Worm (Caenorhabditis elegans) whole organism, young adult: ENCODE data around the gene ugt-36.

Source experiments
- B0019.2 ChIP-seq: fragments of 200-800 bp; sonication (Bioruptor generic); conservative IDR thresholded peaks from 2 replicates; pipeline ENCODE4 v1.3.6; 2022; ENCODE audit warnings: missing genetic modification reagents, missing genetic modification characterization, missing compliant biosample characterization
- B0261.1 ChIP-seq: sonication (generic microtip); optimal IDR thresholded peaks from 2 replicates; lab custom pipeline; 2016; ENCODE audit warnings: mild to moderate bottlenecking, missing genetic modification characterization, moderate library complexity, missing compliant biosample characterization
- B0336.3 ChIP-seq: fragments of 200-800 bp; sonication (Bioruptor generic); IDR thresholded peaks from 2 replicates; pipeline ENCODE4 v1.3.6; 2022; ENCODE audit warnings: missing genetic modification characterization, missing compliant biosample characterization
- C17E4.6 ChIP-seq: fragments of 200-800 bp; sonication (Bioruptor generic); IDR thresholded peaks from 2 replicates; pipeline ENCODE4 v1.3.6; 2022; ENCODE audit warnings: missing genetic modification reagents, missing genetic modification characterization, missing compliant biosample characterization
- F10E7.11 ChIP-seq: sonication (generic microtip); optimal IDR thresholded peaks from 2 replicates; lab custom pipeline; 2017; ENCODE audit warnings: mild to moderate bottlenecking, missing genetic modification characterization, moderate library complexity, missing compliant biosample characterization
- F33H1.4 ChIP-seq: fragments of 200-800 bp; sonication (Bioruptor generic); IDR thresholded peaks from 2 replicates; pipeline ENCODE4 v1.3.6; 2022; ENCODE audit warnings: missing genetic modification reagents, missing genetic modification characterization, missing compliant biosample characterization
- F37B4.10 ChIP-seq: fragments of 200-800 bp; sonication (Bioruptor generic); IDR thresholded peaks from 2 replicates; pipeline ENCODE4 v1.3.6; 2022; ENCODE audit warnings: missing genetic modification characterization, missing compliant biosample characterization
- F49E8.2 ChIP-seq: sonication (generic microtip); optimal IDR thresholded peaks from 3 replicates; lab custom pipeline; 2017; ENCODE audit warnings: missing genetic modification characterization, mild to moderate bottlenecking, missing compliant biosample characterization, antibody characterized with exemption, moderate library complexity; ENCODE audit not compliant: insufficient read depth
- T26A5.8 ChIP-seq: sonication (generic microtip); optimal IDR thresholded peaks from 2 replicates; lab custom pipeline; 2016; ENCODE audit warnings: missing genetic modification characterization, missing compliant biosample characterization
- Y53G8AR.9 ChIP-seq: fragments of 200-800 bp; sonication (Bioruptor generic); conservative IDR thresholded peaks from 2 replicates; pipeline ENCODE4 v1.3.6; 2022; ENCODE audit warnings: missing genetic modification reagents, missing genetic modification characterization, missing compliant biosample characterization
- akir-1 ChIP-seq: fragments of 200-800 bp; sonication (Bioruptor generic); optimal IDR thresholded peaks from 2 replicates; lab custom pipeline; 2018; ENCODE audit warnings: mild to moderate bottlenecking, missing genetic modification characterization, moderate library complexity, missing compliant biosample characterization
- ama-1 ChIP-seq, 3 experiments: fragments of 150-350 bp in 1 of 3; sonication (generic microtip) in 2 of 3; optimal IDR thresholded peaks; 2 replicates each; lab custom pipeline; 2014 to 2018; ENCODE audit warnings: missing biosample characterization in 2 of 3, missing genetic modification characterization in 2 of 3, missing genetic modification reagents in 2 of 3
- aptf-2 ChIP-seq: fragments of 200-800 bp; sonication (Bioruptor generic); conservative IDR thresholded peaks from 2 replicates; pipeline ENCODE4 v1.3.6; 2022; ENCODE audit warnings: missing genetic modification reagents, missing genetic modification characterization, missing compliant biosample characterization
- atf-7 ChIP-seq: sonication (generic microtip); optimal IDR thresholded peaks from 2 replicates; lab custom pipeline; 2017; ENCODE audit warnings: mild to moderate bottlenecking, missing genetic modification characterization, missing compliant biosample characterization
- bed-1 ChIP-seq: fragments of 200-800 bp; sonication (Bioruptor generic); IDR thresholded peaks from 2 replicates; pipeline ENCODE4 v1.3.6; 2022; ENCODE audit warnings: missing genetic modification reagents, missing genetic modification characterization, missing compliant biosample characterization
- cebp-2 ChIP-seq: fragments of 200-800 bp; sonication (Bioruptor generic); IDR thresholded peaks from 2 replicates; pipeline ENCODE4 v1.3.6; 2022; ENCODE audit warnings: missing genetic modification characterization, missing compliant biosample characterization
- ceh-100 ChIP-seq: fragments of 200-800 bp; sonication (Bioruptor generic); IDR thresholded peaks from 2 replicates; pipeline ENCODE4 v1.3.6; 2022; ENCODE audit warnings: missing genetic modification reagents, missing genetic modification characterization, missing compliant biosample characterization
- ceh-27 ChIP-seq: fragments of 200-800 bp; sonication (Bioruptor generic); optimal IDR thresholded peaks from 2 replicates; lab custom pipeline; 2018; ENCODE audit warnings: mild to moderate bottlenecking, missing genetic modification characterization, moderate library complexity, missing compliant biosample characterization
- ceh-40 ChIP-seq: fragments of 200-800 bp; sonication (Bioruptor generic); IDR thresholded peaks from 2 replicates; pipeline ENCODE4 v1.3.6; 2022; ENCODE audit warnings: missing genetic modification characterization, missing compliant biosample characterization
- ceh-79 ChIP-seq: sonication (generic microtip); optimal IDR thresholded peaks from 2 replicates; lab custom pipeline; 2017; ENCODE audit warnings: mild to moderate bottlenecking, missing genetic modification characterization, missing compliant biosample characterization
- dpff-1 ChIP-seq: sonication (generic microtip); optimal IDR thresholded peaks from 2 replicates; lab custom pipeline; 2017; ENCODE audit warnings: mild to moderate bottlenecking, missing genetic modification characterization, missing compliant biosample characterization
- gei-17 ChIP-seq: fragments of 200-800 bp; sonication (Bioruptor generic); optimal IDR thresholded peaks from 2 replicates; lab custom pipeline; 2018; ENCODE audit warnings: mild to moderate bottlenecking, missing genetic modification characterization, missing compliant biosample characterization
- hlh-12 ChIP-seq: sonication (generic microtip); optimal IDR thresholded peaks from 2 replicates; lab custom pipeline; 2016; ENCODE audit warnings: missing genetic modification characterization, missing compliant biosample characterization
- hlh-26 ChIP-seq: fragments of 200-800 bp; sonication (Bioruptor generic); conservative IDR thresholded peaks from 2 replicates; pipeline ENCODE4 v1.3.6; 2022; ENCODE audit warnings: missing genetic modification reagents, missing genetic modification characterization, missing compliant biosample characterization
- hrde-1 ChIP-seq: sonication (generic microtip); optimal IDR thresholded peaks from 2 replicates; lab custom pipeline; 2016; ENCODE audit warnings: missing genetic modification characterization, mild to moderate bottlenecking, missing compliant biosample characterization, moderate library complexity, missing genotype, missing genetic modification reagents, borderline replicate concordance
- hsf-1 ChIP-seq: fragments of 200-800 bp; sonication (Bioruptor generic); IDR thresholded peaks from 2 replicates; pipeline ENCODE4 v1.3.6; 2022; ENCODE audit warnings: missing genetic modification reagents, missing genetic modification characterization, missing compliant biosample characterization
- lag-1 ChIP-seq: fragments of 200-800 bp; sonication (Bioruptor generic); IDR thresholded peaks from 2 replicates; pipeline ENCODE4 v1.3.6; 2022; ENCODE audit warnings: missing genetic modification reagents, missing genetic modification characterization, missing compliant biosample characterization
- lin-54 ChIP-seq: fragments of 200-800 bp; sonication (Bioruptor generic); optimal IDR thresholded peaks from 2 replicates; lab custom pipeline; 2018; ENCODE audit warnings: mild to moderate bottlenecking, missing genetic modification characterization, missing compliant biosample characterization
- madf-8 ChIP-seq: fragments of 200-800 bp; sonication (Bioruptor generic); conservative IDR thresholded peaks from 2 replicates; pipeline ENCODE4 v1.3.6; 2022; ENCODE audit warnings: missing genetic modification reagents, missing genetic modification characterization, missing compliant biosample characterization
- mcd-1 ChIP-seq: fragments of 200-800 bp; sonication (Bioruptor generic); IDR thresholded peaks from 2 replicates; pipeline ENCODE4 v1.3.6; 2022; ENCODE audit warnings: missing genetic modification reagents, missing genetic modification characterization, missing compliant biosample characterization
- nhr-80 ChIP-seq: sonication (generic microtip); optimal IDR thresholded peaks from 2 replicates; lab custom pipeline; 2016; ENCODE audit warnings: missing genetic modification characterization, missing compliant biosample characterization
- pha-4 ChIP-seq: fragments of 150-350 bp; sonication (generic microtip); optimal IDR thresholded peaks from 2 replicates; lab custom pipeline; 2014; ENCODE audit warnings: missing biosample characterization, missing genetic modification reagents, missing genetic modification characterization
- rec-8 ChIP-seq, 2 experiments: sonication (generic microtip); optimal IDR thresholded peaks; 2 replicates each; lab custom pipeline; 2016; ENCODE audit warnings: mild to moderate bottlenecking in 2 of 2, missing genetic modification characterization in 2 of 2, missing genetic modification reagents in 2 of 2, missing genotype in 2 of 2, missing biosample characterization in 1 of 2, missing compliant biosample characterization in 1 of 2, moderate library complexity in 1 of 2
- repo-1 ChIP-seq: sonication (generic microtip); optimal IDR thresholded peaks from 2 replicates; lab custom pipeline; 2017; ENCODE audit warnings: mild to moderate bottlenecking, missing genetic modification characterization, missing compliant biosample characterization
- sdz-38 ChIP-seq: sonication (generic microtip); optimal IDR thresholded peaks from 2 replicates; lab custom pipeline; 2016; ENCODE audit warnings: missing genotype, missing genetic modification characterization, missing compliant biosample characterization
- sea-2 ChIP-seq: fragments of 200-800 bp; sonication (Bioruptor generic); IDR thresholded peaks from 2 replicates; pipeline ENCODE4 v1.3.6; 2022; ENCODE audit warnings: missing genetic modification characterization, missing compliant biosample characterization
- snpc-1.1 ChIP-seq: sonication (generic microtip); optimal IDR thresholded peaks from 2 replicates; lab custom pipeline; 2017; ENCODE audit warnings: missing genetic modification characterization, mild to moderate bottlenecking, missing compliant biosample characterization, antibody characterized with exemption, moderate library complexity, missing genotype, missing genetic modification reagents; ENCODE audit not compliant: insufficient read depth
- sptf-2 ChIP-seq: fragments of 200-800 bp; sonication (Bioruptor generic); optimal IDR thresholded peaks from 2 replicates; lab custom pipeline; 2018; ENCODE audit warnings: mild to moderate bottlenecking, missing genetic modification characterization, missing compliant biosample characterization
- tbp1 ChIP-seq: fragments of 200-800 bp; sonication (Bioruptor generic); optimal IDR thresholded peaks from 2 replicates; lab custom pipeline; 2018; ENCODE audit warnings: mild to moderate bottlenecking, missing genetic modification characterization, missing compliant biosample characterization
- zfh-2 ChIP-seq: fragments of 200-800 bp; sonication (Bioruptor generic); conservative IDR thresholded peaks from 2 replicates; pipeline ENCODE4 v1.3.6; 2022; ENCODE audit warnings: missing genetic modification reagents, missing genetic modification characterization, missing compliant biosample characterization
- zim-3 ChIP-seq: sonication (generic microtip); optimal IDR thresholded peaks from 2 replicates; lab custom pipeline; 2017; ENCODE audit warnings: mild to moderate bottlenecking, missing genetic modification characterization, moderate library complexity, missing compliant biosample characterization
- ztf-18 ChIP-seq: sonication (generic microtip); optimal IDR thresholded peaks from 2 replicates; lab custom pipeline; 2016; ENCODE audit warnings: missing genotype, mild to moderate bottlenecking, missing genetic modification characterization, missing compliant biosample characterization
- ztf-22 ChIP-seq: fragments of 200-800 bp; sonication (Bioruptor generic); optimal IDR thresholded peaks from 2 replicates; lab custom pipeline; 2018; ENCODE audit warnings: mild to moderate bottlenecking, missing genetic modification characterization, moderate library complexity, missing compliant biosample characterization
- ztf-28 ChIP-seq: fragments of 200-800 bp; sonication (Bioruptor generic); IDR thresholded peaks from 2 replicates; pipeline ENCODE4 v1.3.6; 2022; ENCODE audit warnings: missing genetic modification reagents, missing genetic modification characterization, missing compliant biosample characterization
- ztf-6 ChIP-seq: fragments of 200-800 bp; sonication (Bioruptor generic); IDR thresholded peaks from 2 replicates; pipeline ENCODE4 v1.3.6; 2022; ENCODE audit warnings: missing genetic modification reagents, missing genetic modification characterization, missing compliant biosample characterization

The ugt-36 gene

DNA sequence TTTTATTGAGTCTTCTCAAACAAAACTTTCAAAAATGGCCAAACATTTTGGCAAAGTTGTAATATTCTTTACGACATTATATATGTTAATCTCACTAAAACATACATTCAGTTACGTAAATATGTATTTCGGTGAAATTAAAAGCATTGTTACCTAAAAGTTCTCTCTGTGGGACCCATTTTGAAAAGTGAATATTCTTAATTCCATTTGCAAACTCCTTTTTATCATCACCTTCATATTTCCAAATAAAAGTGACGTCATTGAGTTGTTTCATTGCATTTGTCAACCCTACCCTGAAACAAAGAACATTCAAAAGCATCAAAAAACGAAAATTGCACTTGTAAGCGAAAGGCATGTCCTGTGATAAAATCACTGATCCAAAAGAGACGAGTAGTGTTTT lies 26.4 kb upstream of the ugt-36 start:
- TF ChIP-seq cebp-2 (GFP tag; lab: Robert Waterston, UW) (no peak), atf-7 (tag; lab: Kevin White, UChicago) (peak; percentile 42)

- no peak for TF ChIP-seq mcd-1 (GFP tag; lab: Robert Waterston, UW)
- no peak for TF ChIP-seq ztf-6 (GFP tag; lab: Robert Waterston, UW)
- TF ChIP-seq F10E7.11 (tag; lab: Kevin White, UChicago), result no peak
- no peak for TF ChIP-seq lag-1 (GFP tag; lab: Robert Waterston, UW)
- no peak for TF ChIP-seq Y53G8AR.9 (GFP tag; lab: Robert Waterston, UW)
- no peak for TF ChIP-seq nhr-80 (tag; lab: Kevin White, UChicago)
- no peak for TF ChIP-seq madf-8 (GFP tag; lab: Robert Waterston, UW)
Measured at ce11 chrV:7141864-7142263, 24.9 kb upstream of the ugt-36 start, which contains the start of gene ugt-40. ugt-40 (minus strand) TSS chrV:7141964.

- TF ChIP-seq ztf-18 (tag; lab: Kevin White, UChicago), result no peak
- TF ChIP-seq tbp1, result peak; percentile 76
- no peak for TF ChIP-seq pha-4 (tag; lab: Kevin White, UChicago)
- TF ChIP-seq F33H1.4 (GFP tag; lab: Robert Waterston, UW), result peak; percentile 65
- TF ChIP-seq ztf-22, result no peak
- TF ChIP-seq atf-7 (tag; lab: Kevin White, UChicago), result peak; percentile 25
- no peak for TF ChIP-seq aptf-2 (GFP tag; lab: Robert Waterston, UW)
- TF ChIP-seq C17E4.6 (GFP tag; lab: Robert Waterston, UW), result 0 out of 2 replicates have a peak, but pooled peaks have one; percentile 47
- no peak for TF ChIP-seq akir-1 (GFP tag; lab: Kevin White, UChicago)
- no peak for TF ChIP-seq B0336.3 (GFP tag; lab: Robert Waterston, UW)
- TF ChIP-seq T26A5.8 (tag; lab: Kevin White, UChicago), result no peak
- TF ChIP-seq ceh-100 (GFP tag; lab: Robert Waterston, UW), result 0 out of 2 replicates have a peak, but pooled peaks have one; percentile 29
- TF ChIP-seq hlh-26 (GFP tag; lab: Robert Waterston, UW), result no peak
- TF ChIP-seq ztf-28 (GFP tag; lab: Robert Waterston, UW), result 0 out of 2 replicates have a peak, but pooled peaks have one; percentile 47
- TF ChIP-seq gei-17, result no peak
- TF ChIP-seq ceh-27 (GFP tag; lab: Kevin White, UChicago), result no peak
- no peak for TF ChIP-seq dpff-1 (tag; lab: Kevin White, UChicago)
- no peak for TF ChIP-seq sdz-38 (tag; lab: Kevin White, UChicago)
- TF ChIP-seq hsf-1, result peak; percentile 72
- TF ChIP-seq lin-54, result no peak
- no peak for TF ChIP-seq sea-2
- peak; percentile 95 for TF ChIP-seq snpc-1.1 (tag; lab: Kevin White, UChicago)
- no peak for TF ChIP-seq ceh-79 (tag; lab: Kevin White, UChicago)
- TF ChIP-seq hrde-1 (tag; lab: Kevin White, UChicago), result peak; percentile 9
- no peak for TF ChIP-seq bed-1 (GFP tag; lab: Robert Waterston, UW)
- no peak for TF ChIP-seq repo-1 (tag; lab: Kevin White, UChicago)
- TF ChIP-seq sptf-2 (GFP tag; lab: Kevin White, UChicago), result no peak
- TF ChIP-seq hlh-12 (tag; lab: Kevin White, UChicago), result no peak
- 0 out of 2 replicates have a peak, but pooled peaks have one; percentile 50 for TF ChIP-seq B0019.2
- peak; percentile 14 for TF ChIP-seq nhr-80 (tag; lab: Kevin White, UChicago)
- TF ChIP-seq F37B4.10 (GFP tag; lab: Robert Waterston, UW), result no peak
- TF ChIP-seq zfh-2 (GFP tag; lab: Robert Waterston, UW), result no peak
- TF ChIP-seq ceh-40 (GFP tag; lab: Robert Waterston, UW), result no peak
- TF ChIP-seq zim-3, result peak; percentile 14
- peak; percentile 50 for TF ChIP-seq F49E8.2 (tag; lab: Kevin White, UChicago)
- peak in 1 of 2 experiments; percentile 3 for TF ChIP-seq rec-8 (tag; optimal IDR thresholded peaks at IDR 0.05; lab: Kevin White, UChicago)
- TF ChIP-seq B0261.1 (tag; lab: Kevin White, UChicago), result no peak
- no peak for TF ChIP-seq ama-1 (optimal IDR thresholded peaks at IDR 0.05; lab: Kevin White, UChicago)
- no peak for TF ChIP-seq ama-1 (GFP tag; optimal IDR thresholded peaks at IDR 0.05; lab: Kevin White, UChicago)
Measured at ce11 chrV:7142661-7143060, 24.1 kb upstream of the ugt-36 start.
